Fruit fly (Drosophila melanogaster) whole organism, wandering third instar larva: ENCODE measurements around the gene CycB3.

ENCODE experiments used
- Abd-B ChIP-seq: fragments of >200 bp; optimal IDR thresholded peaks from 2 replicates; lab custom pipeline; 2017; ENCODE audit warnings: missing biosample characterization, missing genetic modification characterization
- CG32264 ChIP-seq: fragments of 200-800 bp; sonication (Bioruptor generic); optimal IDR thresholded peaks from 2 replicates; lab custom pipeline; 2016; ENCODE audit warnings: missing biosample characterization, missing genetic modification characterization
- CG9705 ChIP-seq: fragments of 200-800 bp; sonication (Bioruptor generic); optimal IDR thresholded peaks from 2 replicates; lab custom pipeline; 2018; ENCODE audit warnings: missing biosample characterization, mild to moderate bottlenecking, missing genetic modification characterization
- CrebA ChIP-seq: fragments of 200-800 bp; sonication (Bioruptor generic); optimal IDR thresholded peaks from 2 replicates; lab custom pipeline; 2016; ENCODE audit warnings: missing biosample characterization, mild to moderate bottlenecking, missing genetic modification characterization, borderline replicate concordance
- Dfd ChIP-seq: fragments of >200 bp; optimal IDR thresholded peaks from 2 replicates; lab custom pipeline; 2017; ENCODE audit warnings: missing biosample characterization, missing genetic modification characterization
- Dif ChIP-seq: fragments of 200-275, 200-300 bp; sonication (Bioruptor generic); optimal IDR thresholded peaks from 2 replicates; lab custom pipeline; 2018; ENCODE audit warnings: missing biosample characterization, missing genetic modification characterization; ENCODE audit not compliant: partially characterized antibody
- GATAd ChIP-seq: sonication (Bioruptor generic); optimal IDR thresholded peaks from 2 replicates; lab custom pipeline; 2016; ENCODE audit warnings: missing biosample characterization, missing genetic modification characterization
- HLH106 ChIP-seq: fragments of 200-800 bp; optimal IDR thresholded peaks from 3 replicates; lab custom pipeline; 2019; ENCODE audit warnings: missing biosample characterization, mild to moderate bottlenecking, missing genetic modification characterization, moderate library complexity
- Hnf4 ChIP-seq: fragments of 200-800 bp; sonication (Bioruptor generic); optimal IDR thresholded peaks from 2 replicates; lab custom pipeline; 2016; ENCODE audit warnings: missing biosample characterization, mild to moderate bottlenecking, missing genetic modification characterization
- Hr78 ChIP-seq: fragments of >200 bp; optimal IDR thresholded peaks from 2 replicates; lab custom pipeline; 2017; ENCODE audit warnings: missing biosample characterization, missing genetic modification characterization
- Hr83 ChIP-seq: fragments of 200-300 bp; sonication (Bioruptor generic); optimal IDR thresholded peaks from 2 replicates; lab custom pipeline; 2016; ENCODE audit warnings: missing biosample characterization, mild to moderate bottlenecking, missing genetic modification characterization, moderate library complexity; ENCODE audit not compliant: poor library complexity, severe bottlenecking
- Jra ChIP-seq: sonication (Bioruptor generic); optimal IDR thresholded peaks from 2 replicates; lab custom pipeline; 2016; ENCODE audit warnings: missing biosample characterization, missing genetic modification characterization
- Mio ChIP-seq: sonication (Bioruptor generic); optimal IDR thresholded peaks from 2 replicates; lab custom pipeline; 2016; ENCODE audit warnings: missing biosample characterization, missing genetic modification characterization
- Myc ChIP-seq: fragments of >200 bp; optimal IDR thresholded peaks from 2 replicates; lab custom pipeline; 2017
- N ChIP-seq: fragments of >200 bp; optimal IDR thresholded peaks from 2 replicates; lab custom pipeline; 2018; ENCODE audit warnings: missing biosample characterization, missing external identifiers, missing genetic modification characterization
- OdsH ChIP-seq: fragments of 200-800 bp; sonication (Bioruptor generic); optimal IDR thresholded peaks from 2 replicates; lab custom pipeline; 2016; ENCODE audit warnings: missing biosample characterization, mild to moderate bottlenecking, missing genetic modification characterization
- Rel ChIP-seq, 2 experiments: fragments of 200-800 bp; sonication (Bioruptor generic) in 1 of 2; optimal IDR thresholded peaks; 2 replicates in 1 of 2; 3 replicates in 1 of 2; lab custom pipeline; 2016 to 2019; ENCODE audit warnings: mild to moderate bottlenecking in 2 of 2, missing biosample characterization in 2 of 2, missing genetic modification characterization in 2 of 2, moderate library complexity in 1 of 2
- Sp1 ChIP-seq: fragments of 200-800 bp; sonication (Bioruptor generic); optimal IDR thresholded peaks from 3 replicates; lab custom pipeline; 2019; ENCODE audit warnings: missing biosample characterization, mild to moderate bottlenecking, missing genetic modification characterization, moderate library complexity
- Vsx2 ChIP-seq: fragments of 200-300, 225-300 bp; sonication (Bioruptor generic); optimal IDR thresholded peaks from 2 replicates; lab custom pipeline; 2018; ENCODE audit warnings: missing biosample characterization, missing genetic modification characterization; ENCODE audit not compliant: partially characterized antibody
- br ChIP-seq: fragments of 200-800 bp; sonication (Bioruptor generic); optimal IDR thresholded peaks from 2 replicates; lab custom pipeline; 2016; ENCODE audit warnings: missing biosample characterization, missing genetic modification characterization
- brk ChIP-seq: fragments of 200-800 bp; sonication (Bioruptor generic); optimal IDR thresholded peaks from 2 replicates; lab custom pipeline; 2016; ENCODE audit warnings: missing biosample characterization, mild to moderate bottlenecking, missing genetic modification characterization
- dl ChIP-seq, 2 experiments: fragments of 175-275, 200-275 bp in 1 of 2; fragments of 200-275 bp in 1 of 2; sonication (Bioruptor generic); optimal IDR thresholded peaks; lab custom pipeline; 2018; ENCODE audit warnings: mild to moderate bottlenecking in 2 of 2, missing biosample characterization in 2 of 2, missing genetic modification characterization in 2 of 2, moderate library complexity in 2 of 2; ENCODE audit not compliant: partially characterized antibody in 2 of 2, insufficient read depth in 1 of 2
- dmrt93B ChIP-seq: fragments of 200-800 bp; sonication (Bioruptor generic); optimal IDR thresholded peaks from 2 replicates; lab custom pipeline; 2018; ENCODE audit warnings: missing biosample characterization, mild to moderate bottlenecking, missing genetic modification characterization
- dsf ChIP-seq: sonication (Bioruptor generic); optimal IDR thresholded peaks from 2 replicates; lab custom pipeline; 2016; ENCODE audit warnings: missing biosample characterization, missing genetic modification characterization, borderline replicate concordance
- ey ChIP-seq: fragments of 200-800 bp; sonication (Bioruptor generic); optimal IDR thresholded peaks from 2 replicates; lab custom pipeline; 2016; ENCODE audit warnings: missing biosample characterization, missing genetic modification characterization
- foxo ChIP-seq, 2 experiments: fragments of 200-800 bp; sonication (Bioruptor generic); optimal IDR thresholded peaks; 2 replicates in 1 of 2; 3 replicates in 1 of 2; lab custom pipeline; 2016 to 2017; ENCODE audit warnings: missing biosample characterization in 2 of 2, missing genetic modification characterization in 2 of 2
- fru ChIP-seq: fragments of 200-800 bp; sonication (Bioruptor generic); optimal IDR thresholded peaks from 3 replicates; lab custom pipeline; 2016; ENCODE audit warnings: missing biosample characterization, mild to moderate bottlenecking, missing genetic modification characterization
- h ChIP-seq: fragments of 200-800 bp; sonication (Bioruptor generic); optimal IDR thresholded peaks from 3 replicates; lab custom pipeline; 2016; ENCODE audit warnings: missing biosample characterization, mild to moderate bottlenecking, missing genetic modification characterization
- jim ChIP-seq: fragments of 175-275, 200-325 bp; sonication (Bioruptor generic); optimal IDR thresholded peaks from 2 replicates; lab custom pipeline; 2016; ENCODE audit warnings: missing biosample characterization, mild to moderate bottlenecking, missing genetic modification characterization
- lola ChIP-seq: fragments of >200 bp; optimal IDR thresholded peaks from 2 replicates; lab custom pipeline; 2017; ENCODE audit warnings: missing biosample characterization, missing genetic modification characterization
- pan ChIP-seq: fragments of >200 bp; optimal IDR thresholded peaks from 2 replicates; lab custom pipeline; 2017
- psq ChIP-seq: fragments of 200-800 bp; sonication (Bioruptor generic); optimal IDR thresholded peaks from 3 replicates; lab custom pipeline; 2017; ENCODE audit warnings: missing biosample characterization, mild to moderate bottlenecking, missing genetic modification characterization, moderate library complexity
- rgr ChIP-seq: fragments of 200-800 bp; sonication (Bioruptor generic); optimal IDR thresholded peaks from 3 replicates; lab custom pipeline; 2016; ENCODE audit warnings: missing biosample characterization, mild to moderate bottlenecking, missing genetic modification characterization
- sage ChIP-seq: fragments of 200-800 bp; sonication (Bioruptor generic); optimal IDR thresholded peaks from 2 replicates; lab custom pipeline; 2016; ENCODE audit warnings: missing biosample characterization, mild to moderate bottlenecking, missing genetic modification characterization
- sv ChIP-seq: fragments of 200-800 bp; sonication (Bioruptor generic); optimal IDR thresholded peaks from 3 replicates; lab custom pipeline; 2016; ENCODE audit warnings: missing biosample characterization, missing genetic modification characterization
- tai ChIP-seq: sonication (Bioruptor generic); optimal IDR thresholded peaks from 2 replicates; lab custom pipeline; 2016; ENCODE audit warnings: missing biosample characterization, missing genetic modification characterization
- usp ChIP-seq: fragments of >200 bp; optimal IDR thresholded peaks from 2 replicates; lab custom pipeline; 2017; ENCODE audit warnings: missing biosample characterization, missing genetic modification characterization
- woc ChIP-seq: sonication (Bioruptor generic); optimal IDR thresholded peaks from 2 replicates; lab custom pipeline; 2016; ENCODE audit warnings: missing biosample characterization, mild to moderate bottlenecking, missing genetic modification characterization

The CycB3 gene

dm6 chr3R:24893320-24893955, 22.8 kb upstream of the CycB3 start:
- TF ChIP-seq ey (GFP tag; lab: Kevin White, UChicago) (peak; percentile 35), sv (peak; percentile 44), usp (GFP tag; lab: Kevin White, UChicago) (no peak), h (GFP tag; lab: Kevin White, UChicago) (peak; percentile 73), Myc (lab: Kevin White, UChicago) (no peak), Dfd (GFP tag; lab: Kevin White, UChicago) (no peak), CG32264 (GFP tag; lab: Kevin White, UChicago) (no peak), psq (GFP tag; lab: Kevin White, UChicago) (peak; percentile 87), tai (GFP tag; lab: Kevin White, UChicago) (no peak), lola (GFP tag; lab: Kevin White, UChicago) (no peak), woc (GFP tag; lab: Kevin White, UChicago) (peak; percentile 37), sage (GFP tag; lab: Kevin White, UChicago) (peak; percentile 2), Hnf4 (GFP tag; lab: Kevin White, UChicago) (no peak), fru (GFP tag; lab: Kevin White, UChicago) (peak; percentile 82), OdsH (GFP tag; lab: Kevin White, UChicago) (peak; percentile 89), Mio (GFP tag; lab: Kevin White, UChicago) (no peak), dl (GFP tag; optimal IDR thresholded peaks at IDR 0.05; lab: Kevin White, UChicago; ENCODE audit: insufficient read depth in 1 of 2, partially characterized antibody in 2 of 2) (no peak), N (GFP tag; lab: Kevin White, UChicago) (no peak), Jra (GFP tag; lab: Kevin White, UChicago) (peak; percentile 14), dsf (GFP tag; lab: Kevin White, UChicago) (peak; percentile 16), GATAd (GFP tag; lab: Kevin White, UChicago) (no peak), Sp1 (GFP tag; lab: Kevin White, UChicago) (peak; percentile 94), br (GFP tag; lab: Kevin White, UChicago) (peak; percentile 11), Dif (no peak), rgr (GFP tag; lab: Kevin White, UChicago) (peak; percentile 77), Abd-B (GFP tag; lab: Kevin White, UChicago) (no peak), Vsx2 (GFP tag; lab: Kevin White, UChicago) (peak; percentile 0), brk (no peak), HLH106 (tag; lab: Kevin White, UChicago) (peak; percentile 91), Hr83 (GFP tag; lab: Kevin White, UChicago) (no peak), jim (GFP tag; lab: Kevin White, UChicago) (no peak), CrebA (GFP tag; lab: Kevin White, UChicago) (peak; percentile 9), foxo (GFP tag; optimal IDR thresholded peaks at IDR 0.05; lab: Kevin White, UChicago) (peak in 1 of 2 experiments; percentile 88), CG9705 (GFP tag; lab: Kevin White, UChicago) (peak; percentile 43), pan (no peak), Hr78 (GFP tag; lab: Kevin White, UChicago) (no peak), dmrt93B (GFP tag; lab: Kevin White, UChicago) (peak; percentile 66), Rel (GFP tag; optimal IDR thresholded peaks at IDR 0.05; lab: Kevin White, UChicago) (peak; percentile 48), Rel (tag; optimal IDR thresholded peaks at IDR 0.05; lab: Kevin White, UChicago) (peak; percentile 39)

DNA sequence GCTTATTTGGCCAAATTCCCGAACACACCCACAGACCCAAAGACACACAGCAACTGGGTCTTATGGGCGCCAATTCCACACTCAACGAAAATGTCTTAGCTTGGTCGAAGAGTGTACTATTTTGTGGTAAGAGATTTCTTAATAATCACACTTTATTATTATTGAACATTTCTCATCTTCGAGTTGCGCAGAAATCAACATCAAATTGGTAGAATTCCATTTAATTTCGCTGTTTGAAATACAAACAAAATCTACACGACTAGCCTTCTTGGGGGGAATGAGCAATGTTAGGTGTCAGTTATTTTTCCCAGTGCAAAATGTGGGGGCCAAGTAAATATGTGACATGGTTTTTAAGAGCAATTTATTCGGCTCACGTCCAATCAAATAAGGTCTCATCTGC, 20.3 kb upstream of the CycB3 start:
- no peak for TF ChIP-seq usp (GFP tag; lab: Kevin White, UChicago)
